Worm (Caenorhabditis elegans) whole organism, mixed stage, embryonic: Measurements from ENCODE around the gene skr-17.

Source experiments
- M03D4.4 ChIP-seq: sonication (generic microtip); optimal IDR thresholded peaks from 2 replicates; lab custom pipeline; 2017; ENCODE audit warnings: mild to moderate bottlenecking, missing genetic modification characterization, missing compliant biosample characterization
- bed-3 ChIP-seq: fragments of 200-800 bp; sonication (Bioruptor generic); optimal IDR thresholded peaks from 3 replicates; lab custom pipeline; 2018; ENCODE audit warnings: mild to moderate bottlenecking, missing genetic modification characterization, moderate library complexity, missing compliant biosample characterization
- blmp-1 ChIP-seq: fragments of 150-350 bp; optimal IDR thresholded peaks from 2 replicates; lab custom pipeline; 2014; ENCODE audit warnings: missing biosample characterization, missing genetic modification characterization
- ceh-39 ChIP-seq: fragments of 150-350 bp; optimal IDR thresholded peaks from 2 replicates; lab custom pipeline; 2014; ENCODE audit warnings: missing biosample characterization, missing genetic modification characterization
- ceh-43 ChIP-seq: fragments of 200-800 bp; sonication (Bioruptor generic); optimal IDR thresholded peaks from 2 replicates; lab custom pipeline; 2018; ENCODE audit warnings: mild to moderate bottlenecking, missing genetic modification characterization, moderate library complexity, missing compliant biosample characterization
- ceh-83 ChIP-seq: fragments of 200-800 bp; sonication (Bioruptor generic); optimal IDR thresholded peaks from 2 replicates; lab custom pipeline; 2018; ENCODE audit warnings: mild to moderate bottlenecking, missing genetic modification characterization, missing compliant biosample characterization
- ces-1 ChIP-seq: fragments of 150-350 bp; optimal IDR thresholded peaks from 2 replicates; lab custom pipeline; 2014; ENCODE audit warnings: missing biosample characterization, missing genetic modification reagents, missing genetic modification characterization
- cnd-1 ChIP-seq: fragments of 200-800 bp; sonication (Bioruptor generic); optimal IDR thresholded peaks from 2 replicates; lab custom pipeline; 2018; ENCODE audit warnings: mild to moderate bottlenecking, missing genetic modification characterization, missing compliant biosample characterization
- drap-1 ChIP-seq: fragments of 200-800 bp; sonication (Bioruptor generic); optimal IDR thresholded peaks from 3 replicates; lab custom pipeline; 2018; ENCODE audit warnings: mild to moderate bottlenecking, missing genetic modification characterization, missing compliant biosample characterization
- elt-1 ChIP-seq: sonication (generic microtip); optimal IDR thresholded peaks from 2 replicates; lab custom pipeline; 2017; ENCODE audit warnings: missing genetic modification characterization, mild to moderate bottlenecking, missing compliant biosample characterization, antibody characterized with exemption, moderate library complexity, borderline replicate concordance; ENCODE audit not compliant: insufficient read depth
- elt-3 ChIP-seq: fragments of 150-350 bp; optimal IDR thresholded peaks from 2 replicates; lab custom pipeline; 2014; ENCODE audit warnings: missing biosample characterization, missing genetic modification characterization
- flh-1 ChIP-seq: fragments of 200-800 bp; sonication (Bioruptor generic); optimal IDR thresholded peaks from 2 replicates; lab custom pipeline; 2018; ENCODE audit warnings: mild to moderate bottlenecking, missing genetic modification characterization, moderate library complexity, missing compliant biosample characterization
- ham-2 ChIP-seq: fragments of 200-800 bp; sonication (Bioruptor generic); optimal IDR thresholded peaks from 2 replicates; lab custom pipeline; 2018; ENCODE audit warnings: mild to moderate bottlenecking, missing genetic modification characterization, missing compliant biosample characterization
- hlh-1 ChIP-seq: fragments of 150-350 bp; optimal IDR thresholded peaks from 2 replicates; lab custom pipeline; 2014; ENCODE audit warnings: missing biosample characterization, missing genetic modification reagents, missing genetic modification characterization
- lin-13 ChIP-seq: fragments of 150-350 bp; optimal IDR thresholded peaks from 2 replicates; lab custom pipeline; 2014; ENCODE audit warnings: missing biosample characterization, missing genetic modification characterization
- lin-32 ChIP-seq: fragments of 200-800 bp; sonication (Bioruptor generic); optimal IDR thresholded peaks from 2 replicates; lab custom pipeline; 2018; ENCODE audit warnings: mild to moderate bottlenecking, missing genetic modification characterization, missing compliant biosample characterization
- lsy-2 ChIP-seq: fragments of 150-350 bp; optimal IDR thresholded peaks from 2 replicates; lab custom pipeline; 2014; ENCODE audit warnings: missing biosample characterization, missing genetic modification characterization
- mab-5 ChIP-seq: fragments of 150-350 bp; optimal IDR thresholded peaks from 2 replicates; lab custom pipeline; 2014; ENCODE audit warnings: missing biosample characterization, missing genetic modification characterization
- mep-1 ChIP-seq: fragments of 150-350 bp; optimal IDR thresholded peaks from 2 replicates; lab custom pipeline; 2017; ENCODE audit warnings: missing biosample characterization, missing genetic modification reagents, missing genetic modification characterization, inconsistent platforms
- mls-2 ChIP-seq: sonication (generic microtip); optimal IDR thresholded peaks from 2 replicates; lab custom pipeline; 2016; ENCODE audit warnings: mild to moderate bottlenecking, missing genetic modification characterization, moderate library complexity, missing compliant biosample characterization
- nhr-12 ChIP-seq: fragments of 150-350 bp; optimal IDR thresholded peaks from 2 replicates; lab custom pipeline; 2014; ENCODE audit warnings: missing biosample characterization, missing genetic modification characterization
- nhr-2 ChIP-seq: fragments of 150-350 bp; optimal IDR thresholded peaks from 2 replicates; lab custom pipeline; 2014; ENCODE audit warnings: missing biosample characterization, missing genetic modification characterization
- nhr-237 ChIP-seq: fragments of 150-350 bp; optimal IDR thresholded peaks from 2 replicates; lab custom pipeline; 2014; ENCODE audit warnings: missing biosample characterization, missing genetic modification characterization
- nhr-28 ChIP-seq: fragments of 150-350 bp; optimal IDR thresholded peaks from 2 replicates; lab custom pipeline; 2014; ENCODE audit warnings: missing biosample characterization, missing genetic modification characterization
- nhr-76 ChIP-seq: sonication (generic microtip); optimal IDR thresholded peaks from 2 replicates; lab custom pipeline; 2017; ENCODE audit warnings: missing biosample characterization, missing genetic modification characterization
- pha-4 ChIP-seq: fragments of 150-350 bp; optimal IDR thresholded peaks from 2 replicates; lab custom pipeline; 2018; ENCODE audit warnings: missing biosample characterization, missing genetic modification reagents, missing genetic modification characterization
- sem-2 ChIP-seq: fragments of 200-800 bp; sonication (Bioruptor generic); optimal IDR thresholded peaks from 2 replicates; lab custom pipeline; 2018; ENCODE audit warnings: mild to moderate bottlenecking, missing genetic modification characterization, missing compliant biosample characterization
- snpc-4 ChIP-seq: fragments of 150-350 bp; optimal IDR thresholded peaks from 2 replicates; lab custom pipeline; 2014; ENCODE audit warnings: missing biosample characterization, missing genetic modification characterization
- sptf-1 ChIP-seq: sonication (generic microtip); optimal IDR thresholded peaks from 2 replicates; lab custom pipeline; 2017; ENCODE audit warnings: mild to moderate bottlenecking, missing genetic modification characterization, moderate library complexity, missing compliant biosample characterization
- tbx-8 ChIP-seq: fragments of 200-800 bp; sonication (Bioruptor generic); optimal IDR thresholded peaks from 2 replicates; lab custom pipeline; 2018; ENCODE audit warnings: mild to moderate bottlenecking, missing genetic modification characterization, moderate library complexity, missing compliant biosample characterization
- unc-120 ChIP-seq: sonication (generic microtip); optimal IDR thresholded peaks from 2 replicates; lab custom pipeline; 2017; ENCODE audit warnings: missing genetic modification characterization, missing compliant biosample characterization; ENCODE audit not compliant: poor library complexity, severe bottlenecking
- unc-39 ChIP-seq: fragments of 150-350 bp; optimal IDR thresholded peaks from 2 replicates; lab custom pipeline; 2014; ENCODE audit warnings: missing biosample characterization, missing genetic modification characterization
- unc-62 ChIP-seq: fragments of 150-350 bp; optimal IDR thresholded peaks from 2 replicates; lab custom pipeline; 2014; ENCODE audit warnings: missing biosample characterization, missing genetic modification reagents, missing genetic modification characterization
- zip-8 ChIP-seq: fragments of 150-350 bp; optimal IDR thresholded peaks from 2 replicates; lab custom pipeline; 2014; ENCODE audit warnings: missing biosample characterization, missing genetic modification characterization
- ztf-11 ChIP-seq: fragments of 150-350 bp; optimal IDR thresholded peaks from 2 replicates; lab custom pipeline; 2014; ENCODE audit warnings: missing biosample characterization, missing genetic modification characterization

The skr-17 gene

ce11 chrII:7812332-7812731 is 29.0 kb downstream of the skr-17 start:
- TF ChIP-seq blmp-1 (no peak), M03D4.4 (tag; lab: Kevin White, UChicago) (peak; percentile 27), ceh-39 (tag; lab: Kevin White, UChicago) (no peak), elt-1 (no peak), nhr-76 (tag; lab: Kevin White, UChicago) (no peak), unc-120 (tag; lab: Kevin White, UChicago) (no peak), sem-2 (GFP tag; lab: Kevin White, UChicago) (no peak), elt-3 (no peak), mep-1 (tag; lab: Kevin White, UChicago) (no peak), lsy-2 (tag; lab: Kevin White, UChicago) (no peak), snpc-4 (tag; lab: Kevin White, UChicago) (no peak), mab-5 (peak; percentile 46), zip-8 (tag; lab: Kevin White, UChicago) (peak; percentile 14), ztf-11 (tag; lab: Kevin White, UChicago) (peak; percentile 7), ham-2 (GFP tag; lab: Kevin White, UChicago) (peak; percentile 18), sptf-1 (tag; lab: Kevin White, UChicago) (peak; percentile 49), pha-4 (tag; lab: Kevin White, UChicago) (no peak), nhr-237 (tag; lab: Kevin White, UChicago) (no peak), unc-62 (GFP tag; lab: Kevin White, UChicago) (peak; percentile 65), nhr-2 (peak; percentile 79), ceh-83 (no peak), lin-32 (GFP tag; lab: Kevin White, UChicago) (peak; percentile 21), drap-1 (GFP tag; lab: Kevin White, UChicago) (no peak), flh-1 (no peak), lin-13 (tag; lab: Kevin White, UChicago) (no peak), cnd-1 (tag; lab: Kevin White, UChicago) (no peak), nhr-12 (tag; lab: Kevin White, UChicago) (peak; percentile 7), tbx-8 (GFP tag; lab: Kevin White, UChicago) (no peak), nhr-28 (tag; lab: Kevin White, UChicago) (no peak), ceh-43 (GFP tag; lab: Kevin White, UChicago) (no peak), unc-39 (no peak), hlh-1 (tag; lab: Kevin White, UChicago) (no peak), ces-1 (GFP tag; lab: Kevin White, UChicago) (peak; percentile 50), bed-3 (GFP tag; lab: Kevin White, UChicago) (no peak), mls-2 (tag; lab: Kevin White, UChicago) (no peak)

ce11 chrII:7813237-7813636 is 29.9 kb downstream of the skr-17 start:
- TF ChIP-seq tbx-8 (GFP tag; lab: Kevin White, UChicago) (no peak), unc-62 (GFP tag; lab: Kevin White, UChicago) (peak; percentile 11), ces-1 (GFP tag; lab: Kevin White, UChicago) (no peak), mep-1 (tag; lab: Kevin White, UChicago) (peak; percentile 14), nhr-2 (peak; percentile 99), ceh-83 (no peak), cnd-1 (tag; lab: Kevin White, UChicago) (peak; percentile 79), lin-32 (GFP tag; lab: Kevin White, UChicago) (peak; percentile 48), snpc-4 (tag; lab: Kevin White, UChicago) (no peak), unc-120 (tag; lab: Kevin White, UChicago) (no peak)
- TF ChIP-seq, all 35 proteins: peak for 5

ce11 chrII:7813645-7814044 is 30.3 kb downstream of the skr-17 start:
- no peak for TF ChIP-seq drap-1 (GFP tag; lab: Kevin White, UChicago)
- TF ChIP-seq ceh-39 (tag; lab: Kevin White, UChicago) = no peak
- TF ChIP-seq nhr-12 (tag; lab: Kevin White, UChicago) = no peak
- no peak for TF ChIP-seq cnd-1 (tag; lab: Kevin White, UChicago)
- TF ChIP-seq unc-39 = no peak
- TF ChIP-seq ceh-43 (GFP tag; lab: Kevin White, UChicago) = no peak
- TF ChIP-seq pha-4 (tag; lab: Kevin White, UChicago) = no peak
- no peak for TF ChIP-seq tbx-8 (GFP tag; lab: Kevin White, UChicago)
